Fruit fly (Drosophila melanogaster) whole organism, embryonic: ENCODE results near the gene CG10137.

Experiments
- Asciz ChIP-seq: fragments of 200-800 bp; sonication (Bioruptor generic); optimal IDR thresholded peaks from 2 replicates; lab custom pipeline; 2017; ENCODE audit warnings: missing biosample characterization, mild to moderate bottlenecking, missing genetic modification characterization, missing genetic modification reagents
- Atf-2 ChIP-seq: fragments of 200-800 bp; sonication (Bioruptor generic); optimal IDR thresholded peaks from 2 replicates; lab custom pipeline; 2016; ENCODE audit warnings: missing biosample characterization, missing genetic modification characterization
- Atf6 ChIP-seq: fragments of 200-800 bp; sonication (Bioruptor generic); IDR thresholded peaks from 2 replicates; pipeline ENCODE4 v1.3.6; 2022; ENCODE audit warnings: missing biosample characterization, missing genetic modification characterization
- BtbVII ChIP-seq: fragments of 200-800 bp; sonication (Bioruptor generic); optimal IDR thresholded peaks from 3 replicates; lab custom pipeline; 2017; ENCODE audit warnings: missing biosample characterization, mild to moderate bottlenecking, missing genetic modification characterization
- CG11398 ChIP-seq: fragments of 200-800 bp; sonication (Bioruptor generic); optimal IDR thresholded peaks from 2 replicates; lab custom pipeline; 2016; ENCODE audit warnings: missing biosample characterization, missing genetic modification characterization
- CG12104 ChIP-seq: fragments of 200-800 bp; sonication (Bioruptor generic); optimal IDR thresholded peaks from 3 replicates; lab custom pipeline; 2016; ENCODE audit warnings: missing biosample characterization, missing genetic modification characterization
- CG12744 ChIP-seq: fragments of 200-800 bp; sonication (Bioruptor generic); optimal IDR thresholded peaks from 2 replicates; lab custom pipeline; 2016; ENCODE audit warnings: missing biosample characterization, missing genetic modification characterization
- CG15073 ChIP-seq: fragments of 200-800 bp; sonication (Bioruptor generic); optimal IDR thresholded peaks from 2 replicates; lab custom pipeline; 2016; ENCODE audit warnings: missing biosample characterization, missing genetic modification characterization
- CG17385 ChIP-seq: fragments of 200-800 bp; sonication (Bioruptor generic); optimal IDR thresholded peaks from 3 replicates; lab custom pipeline; 2018; ENCODE audit warnings: missing biosample characterization, mild to moderate bottlenecking, missing genetic modification characterization
- CG17568 ChIP-seq: fragments of 200-800 bp; sonication (Bioruptor generic); optimal IDR thresholded peaks from 2 replicates; lab custom pipeline; 2018; ENCODE audit warnings: missing biosample characterization, mild to moderate bottlenecking, missing genetic modification characterization, moderate library complexity
- CG1832 ChIP-seq: fragments of 200-800 bp; sonication (Bioruptor generic); optimal IDR thresholded peaks from 2 replicates; lab custom pipeline; 2017; ENCODE audit warnings: missing biosample characterization, mild to moderate bottlenecking, missing genetic modification characterization, inconsistent platforms
- CG2129 ChIP-seq: fragments of 200-800 bp; sonication (Bioruptor generic); IDR thresholded peaks from 2 replicates; pipeline ENCODE4 v1.3.6; 2022; ENCODE audit warnings: missing biosample characterization, missing genetic modification characterization; ENCODE audit not compliant: partially characterized antibody
- CG2678 ChIP-seq: fragments of 200-800 bp; sonication (Bioruptor generic); optimal IDR thresholded peaks from 3 replicates; lab custom pipeline; 2019; ENCODE audit warnings: missing biosample characterization, mild to moderate bottlenecking, missing genetic modification characterization, moderate library complexity
- CG3065 ChIP-seq: fragments of 200-800 bp; sonication (Bioruptor generic); optimal IDR thresholded peaks from 2 replicates; lab custom pipeline; 2016; ENCODE audit warnings: missing biosample characterization, missing genetic modification characterization
- CG4424 ChIP-seq: fragments of 200-800 bp; sonication (Bioruptor generic); optimal IDR thresholded peaks from 3 replicates; lab custom pipeline; 2016; ENCODE audit warnings: missing biosample characterization, missing genetic modification characterization
- CG7786 ChIP-seq: fragments of 200-800 bp; sonication (Bioruptor generic); optimal IDR thresholded peaks from 2 replicates; lab custom pipeline; 2016; ENCODE audit warnings: missing biosample characterization, missing genetic modification characterization
- CG8089 ChIP-seq: fragments of 200-800 bp; sonication (Bioruptor generic); optimal IDR thresholded peaks from 3 replicates; lab custom pipeline; 2016; ENCODE audit warnings: missing biosample characterization, missing genetic modification characterization
- CHES-1-like ChIP-seq: fragments of 200-800 bp; sonication (Bioruptor generic); optimal IDR thresholded peaks from 2 replicates; lab custom pipeline; 2016; ENCODE audit warnings: missing biosample characterization, missing genetic modification characterization
- Dad ChIP-seq: fragments of 200-800 bp; sonication (Bioruptor generic); optimal IDR thresholded peaks from 3 replicates; lab custom pipeline; 2016; ENCODE audit warnings: missing biosample characterization, missing genetic modification characterization
- Eip74EF ChIP-seq, 2 experiments: fragments of 200-800 bp in 1 of 2; fragments of >200 bp in 1 of 2; sonication (Bioruptor generic) in 1 of 2; optimal IDR thresholded peaks; 2 replicates each; lab custom pipeline; 2017 to 2019; ENCODE audit warnings: missing biosample characterization in 2 of 2, missing genetic modification characterization in 2 of 2, mild to moderate bottlenecking in 1 of 2, moderate library complexity in 1 of 2
- Gsc ChIP-seq: fragments of 200-800 bp; sonication (Bioruptor generic); IDR thresholded peaks from 2 replicates; pipeline ENCODE4 v1.3.6; 2022; ENCODE audit warnings: missing biosample characterization, missing genetic modification characterization
- Mrtf ChIP-seq: fragments of 200-800 bp; sonication (Bioruptor generic); IDR thresholded peaks from 3 replicates; pipeline ENCODE4 v1.3.6; 2022; ENCODE audit warnings: missing biosample characterization, missing genetic modification characterization
- NK7.1 ChIP-seq: fragments of 200-800 bp; sonication (Bioruptor generic); optimal IDR thresholded peaks from 3 replicates; lab custom pipeline; 2016; ENCODE audit warnings: missing biosample characterization, missing genetic modification characterization
- Nf-YA ChIP-seq: fragments of 200-800 bp; sonication (Bioruptor generic); IDR thresholded peaks from 2 replicates; pipeline ENCODE4 v1.3.6; 2022; ENCODE audit warnings: missing biosample characterization, missing genetic modification characterization
- Nf-YB ChIP-seq: fragments of 200-800 bp; sonication (Bioruptor generic); optimal IDR thresholded peaks from 3 replicates; lab custom pipeline; 2019; ENCODE audit warnings: missing biosample characterization, mild to moderate bottlenecking, missing genetic modification characterization, moderate library complexity
- NfI ChIP-seq: fragments of 200-800 bp; sonication (Bioruptor generic); optimal IDR thresholded peaks from 3 replicates; lab custom pipeline; 2018; ENCODE audit warnings: missing biosample characterization, mild to moderate bottlenecking, missing genetic modification characterization, moderate library complexity
- Pdp1 ChIP-seq, 2 experiments: fragments of 200-800 bp; sonication (Bioruptor generic); optimal IDR thresholded peaks; 3 replicates each; lab custom pipeline; 2016; ENCODE audit warnings: missing biosample characterization in 2 of 2, missing genetic modification characterization in 2 of 2, mild to moderate bottlenecking in 1 of 2, moderate library complexity in 1 of 2
- Spps ChIP-seq: fragments of 200-800 bp; sonication (Bioruptor generic); optimal IDR thresholded peaks from 2 replicates; lab custom pipeline; 2018; ENCODE audit warnings: missing biosample characterization, mild to moderate bottlenecking, missing genetic modification characterization
- TFAM ChIP-seq: fragments of 200-800 bp; sonication (Bioruptor generic); optimal IDR thresholded peaks from 2 replicates; lab custom pipeline; 2017; ENCODE audit warnings: missing biosample characterization, missing genetic modification characterization, inconsistent platforms
- Tbp ChIP-seq: fragments of >200 bp; optimal IDR thresholded peaks from 2 replicates; lab custom pipeline; 2018; ENCODE audit warnings: missing biosample characterization, missing genetic modification characterization
- Trl ChIP-seq, 3 experiments: fragments of >200 bp in 2 of 3; fragments of 200-800 bp in 1 of 3; sonication (Bioruptor generic) in 1 of 3; optimal IDR thresholded peaks; 2 replicates in 1 of 3; 3 replicates in 2 of 3; lab custom pipeline; 2016 to 2017; ENCODE audit warnings: missing biosample characterization in 1 of 3, missing genetic modification characterization in 1 of 3
- az2 ChIP-seq: fragments of 200-800 bp; sonication (Bioruptor generic); optimal IDR thresholded peaks from 3 replicates; lab custom pipeline; 2016; ENCODE audit warnings: missing biosample characterization, missing genetic modification characterization
- bowl ChIP-seq: fragments of 200-800 bp; sonication (Bioruptor generic); IDR thresholded peaks from 2 replicates; pipeline ENCODE4 v1.3.6; 2022; ENCODE audit warnings: missing biosample characterization, missing genetic modification characterization
- bsh ChIP-seq, 2 experiments: fragments of 200-800 bp; sonication (Bioruptor generic); optimal IDR thresholded peaks; 2 replicates each; lab custom pipeline; 2017 to 2018; ENCODE audit warnings: mild to moderate bottlenecking in 2 of 2, missing biosample characterization in 2 of 2, missing genetic modification characterization in 2 of 2, moderate library complexity in 1 of 2
- chif ChIP-seq, 2 experiments: fragments of 200-800 bp; sonication (Bioruptor generic); optimal IDR thresholded peaks; 3 replicates each; lab custom pipeline; 2016; ENCODE audit warnings: missing biosample characterization in 2 of 2, missing genetic modification characterization in 2 of 2
- dati ChIP-seq: fragments of 200-800 bp; sonication (Bioruptor generic); IDR thresholded peaks from 2 replicates; pipeline ENCODE4 v1.3.6; 2022; ENCODE audit warnings: missing biosample characterization, missing genetic modification characterization
- ewg ChIP-seq: fragments of 200-800 bp; sonication (Bioruptor generic); optimal IDR thresholded peaks from 3 replicates; lab custom pipeline; 2017; ENCODE audit warnings: mild to moderate bottlenecking, missing biosample characterization, missing genetic modification reagents, missing genetic modification characterization
- fd3F ChIP-seq: fragments of 200-800 bp; sonication (Bioruptor generic); optimal IDR thresholded peaks from 2 replicates; lab custom pipeline; 2018; ENCODE audit warnings: missing biosample characterization, mild to moderate bottlenecking, missing genetic modification characterization, moderate library complexity
- gsb ChIP-seq: fragments of 200-800 bp; sonication (Bioruptor generic); IDR thresholded peaks from 2 replicates; pipeline ENCODE4 v1.3.6; 2022; ENCODE audit warnings: missing biosample characterization, missing genetic modification characterization
- gt ChIP-seq: fragments of 200-800 bp; sonication (Bioruptor generic); IDR thresholded peaks from 2 replicates; pipeline ENCODE4 v1.3.6; 2022; ENCODE audit warnings: missing biosample characterization, missing genetic modification characterization
- ham ChIP-seq: fragments of 200-800 bp; sonication (Bioruptor generic); IDR thresholded peaks from 2 replicates; pipeline ENCODE4 v1.3.6; 2022; ENCODE audit warnings: missing biosample characterization, missing genetic modification characterization
- nom ChIP-seq: fragments of 200-800 bp; sonication (Bioruptor generic); optimal IDR thresholded peaks from 2 replicates; lab custom pipeline; 2017; ENCODE audit warnings: missing biosample characterization, missing genetic modification characterization, mild to moderate bottlenecking, moderate library complexity, missing genetic modification reagents
- psq ChIP-seq: fragments of 200-800 bp; sonication (Bioruptor generic); optimal IDR thresholded peaks from 2 replicates; lab custom pipeline; 2017; ENCODE audit warnings: missing biosample characterization, missing genetic modification characterization
- ro ChIP-seq: fragments of 200-800 bp; sonication (Bioruptor generic); IDR thresholded peaks from 2 replicates; pipeline ENCODE4 v1.3.6; 2022; ENCODE audit warnings: missing biosample characterization, missing genetic modification characterization
- sens ChIP-seq: fragments of 200-800 bp; sonication (Bioruptor generic); peaks from one replicate; lab custom pipeline; 2016; ENCODE audit warnings: missing biosample characterization, missing genetic modification characterization
- sim ChIP-seq: fragments of 200-800 bp; sonication (Bioruptor generic); IDR thresholded peaks from 2 replicates; pipeline ENCODE4 v1.3.6; 2022; ENCODE audit warnings: missing biosample characterization, missing genetic modification characterization
- tap ChIP-seq: fragments of 200-800 bp; optimal IDR thresholded peaks from 3 replicates; lab custom pipeline; 2019; ENCODE audit warnings: missing biosample characterization, mild to moderate bottlenecking, missing genetic modification characterization, moderate library complexity
- wek ChIP-seq: fragments of 200-800 bp; sonication (Bioruptor generic); optimal IDR thresholded peaks from 3 replicates; lab custom pipeline; 2018; ENCODE audit warnings: missing biosample characterization, mild to moderate bottlenecking, missing genetic modification characterization, moderate library complexity
- zfh1 ChIP-seq: fragments of 200-800 bp; sonication (Bioruptor generic); IDR thresholded peaks from 3 replicates; pipeline ENCODE4 v1.3.6; 2022; ENCODE audit warnings: missing biosample characterization, missing genetic modification characterization

CG10137 gene

DNA sequence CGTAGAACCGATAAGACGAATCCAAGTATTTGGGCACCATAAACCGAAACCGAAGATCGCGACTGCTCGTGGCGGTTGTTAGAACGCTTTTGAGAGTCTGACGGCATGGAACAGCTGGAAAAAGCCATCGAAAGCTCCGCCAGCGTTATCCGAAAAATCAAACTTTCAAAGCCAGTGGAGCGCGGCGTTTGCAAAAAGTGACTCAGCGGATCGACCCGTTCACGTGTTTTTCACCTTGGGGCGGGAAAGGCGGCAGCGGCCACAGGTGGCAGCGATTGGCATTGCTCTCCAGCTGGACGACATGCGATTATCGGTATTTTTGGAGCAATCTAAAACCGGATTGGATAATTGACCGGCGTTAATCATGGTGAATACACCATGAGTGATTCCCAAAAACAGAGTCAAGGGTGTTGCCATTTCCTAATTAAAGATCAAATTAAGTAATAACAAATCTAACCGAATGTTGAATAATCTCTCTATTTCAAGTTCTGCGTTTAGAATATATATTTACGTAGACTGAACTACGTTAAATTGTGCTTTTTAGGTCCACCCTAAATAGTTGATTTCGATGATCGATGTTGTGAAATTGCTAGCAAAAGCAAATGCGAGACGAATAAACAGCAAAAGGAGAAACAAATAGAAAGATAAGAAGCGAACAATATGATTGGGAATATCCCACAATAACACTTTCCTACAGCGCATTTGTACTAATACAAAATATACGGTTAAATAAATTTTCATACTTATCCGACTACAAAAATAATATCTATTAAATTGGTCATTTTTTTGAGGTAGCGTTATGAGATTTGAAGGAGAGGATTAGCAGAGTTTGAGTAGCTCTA, 20.6 kb downstream of the CG10137 start, which contains the start of gene CG10337 (continued):
- TF ChIP-seq fd3F (GFP tag; lab: Kevin White, UChicago) = no peak
- peak; percentile 86 for TF ChIP-seq psq (GFP tag; lab: Kevin White, UChicago)
- TF ChIP-seq Atf6 = peak; percentile 56; the same call in 1 of the 2 replicates
- TF ChIP-seq CG12104 (GFP tag; lab: Kevin White, UChicago) = peak; percentile 7
- no peak for TF ChIP-seq ham (GFP tag; lab: Robert Waterston, UW)
- TF ChIP-seq sim = no peak
- no peak for TF ChIP-seq TFAM
- TF ChIP-seq Eip74EF (GFP tag; optimal IDR thresholded peaks at IDR 0.05; lab: Kevin White, UChicago) = peak in 1 of 2 experiments; percentile 27
- TF ChIP-seq CG15073 (GFP tag; lab: Kevin White, UChicago) = no peak
- no peak for TF ChIP-seq Gsc (GFP tag; lab: Robert Waterston, UW)
- TF ChIP-seq Asciz (GFP tag; lab: Kevin White, UChicago) = peak; percentile 36
- no peak for TF ChIP-seq Spps (tag; lab: Kevin White, UChicago)
- peak; percentile 21 for TF ChIP-seq CHES-1-like
- peak; percentile 11 for TF ChIP-seq az2
- no peak for TF ChIP-seq chif (GFP tag; optimal IDR thresholded peaks at IDR 0.05; lab: Kevin White, UChicago)
- TF ChIP-seq NK7.1 (GFP tag; lab: Kevin White, UChicago) = no peak
- TF ChIP-seq CG1832 (GFP tag; lab: Kevin White, UChicago) = no peak
- peak; percentile 5 for TF ChIP-seq ewg (GFP tag; lab: Kevin White, UChicago)
- TF ChIP-seq gt = no peak
- no peak for TF ChIP-seq Dad (GFP tag; lab: Kevin White, UChicago)
- TF ChIP-seq CG3065 (GFP tag; lab: Kevin White, UChicago) = no peak
- TF ChIP-seq Nf-YB (GFP tag; lab: Kevin White, UChicago) = peak; percentile 42
- peak; percentile 22 for TF ChIP-seq NfI

DNA sequence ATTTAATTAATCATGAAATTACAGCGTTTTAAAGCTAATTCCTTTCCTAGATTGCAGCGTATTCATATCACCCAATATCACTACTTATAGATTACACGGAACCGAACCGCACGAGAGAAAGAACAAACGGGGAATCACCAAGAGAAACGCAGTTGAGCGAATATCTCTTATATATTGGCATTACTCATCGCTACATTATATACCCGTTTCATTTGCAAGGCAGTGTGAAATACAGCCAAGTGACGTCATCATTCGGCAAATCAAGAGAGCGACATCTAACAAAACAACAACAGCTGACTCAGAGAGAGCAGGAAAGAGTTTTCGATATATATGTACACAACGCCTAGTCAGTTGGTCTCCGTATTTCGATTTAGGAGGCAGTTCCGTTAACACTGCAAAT, 21.7 kb downstream of the CG10137 start, which contains the start of gene Tep4:
Gene Tep4 (plus strand): TSS at position 350 of the 400 bp plus-strand sequence.
- TF ChIP-seq BtbVII (peak; percentile 86), nom (peak; percentile 2), CG2129 (GFP tag; lab: Robert Waterston, UW) (no peak), bsh (GFP tag; optimal IDR thresholded peaks at IDR 0.05; lab: Kevin White, UChicago) (no peak), zfh1 (GFP tag; lab: Robert Waterston, UW) (no peak), sens (GFP tag; lab: Kevin White, UChicago) (peak; percentile 78), Nf-YA (GFP tag; lab: Robert Waterston, UW) (no peak), Pdp1 (GFP tag; optimal IDR thresholded peaks at IDR 0.05; lab: Kevin White, UChicago) (peak in 1 of 2 experiments; percentile 39), wek (peak; percentile 23), Mrtf (GFP tag; lab: Robert Waterston, UW) (no peak), CG11398 (GFP tag; lab: Kevin White, UChicago) (no peak), bowl (no peak), Trl (optimal IDR thresholded peaks at IDR 0.05; lab: Kevin White, UChicago) (peak; percentile 59 to 87), Trl (GFP tag; optimal IDR thresholded peaks at IDR 0.05; lab: Kevin White, UChicago) (no peak), CG2678 (no peak), Tbp (GFP tag; lab: Kevin White, UChicago) (no peak), ro (no peak), CG8089 (GFP tag; lab: Kevin White, UChicago) (no peak), gsb (GFP tag; lab: Robert Waterston, UW) (no peak), CG7786 (GFP tag; lab: Kevin White, UChicago) (no peak), Eip74EF (GFP tag; optimal IDR thresholded peaks at IDR 0.05; lab: Kevin White, UChicago) (peak in 1 of 2 experiments; percentile 7), tap (tag; lab: Kevin White, UChicago) (no peak), Atf-2 (no peak), CG17568 (GFP tag; lab: Kevin White, UChicago) (no peak), CG4424 (GFP tag; lab: Kevin White, UChicago) (no peak), dati (no peak), CG12744 (GFP tag; lab: Kevin White, UChicago) (no peak), CG17385 (GFP tag; lab: Kevin White, UChicago) (peak; percentile 4)
